Fruit fly (Drosophila melanogaster) whole organism, embryonic: Measurements from ENCODE around the gene CG17777.
A peak's percentile ranks its signal among the peaks of the same experiment; 100 is the strongest.

Experiments
- Bteb2 ChIP-seq: fragments of 200-800 bp; sonication (Bioruptor generic); optimal IDR thresholded peaks from 2 replicates; lab custom pipeline; 2016; ENCODE audit warnings: missing biosample characterization, missing genetic modification characterization
- CG10431 ChIP-seq: fragments of 200-800 bp; sonication (Bioruptor generic); optimal IDR thresholded peaks from 3 replicates; lab custom pipeline; 2018; ENCODE audit warnings: missing biosample characterization, mild to moderate bottlenecking, missing genetic modification characterization
- CG10959 ChIP-seq: fragments of 200-800 bp; sonication (Bioruptor generic); IDR thresholded peaks from 2 replicates; pipeline ENCODE4 v1.3.6; 2022; ENCODE audit warnings: missing biosample characterization, missing genetic modification characterization
- CG12104 ChIP-seq: fragments of 200-800 bp; sonication (Bioruptor generic); optimal IDR thresholded peaks from 3 replicates; lab custom pipeline; 2016; ENCODE audit warnings: missing biosample characterization, missing genetic modification characterization
- CG12236 ChIP-seq: fragments of 200-800 bp; sonication (Bioruptor generic); optimal IDR thresholded peaks from 2 replicates; lab custom pipeline; 2016; ENCODE audit warnings: missing biosample characterization, missing genetic modification characterization
- CG13123 ChIP-seq: fragments of 200-800 bp; sonication (Bioruptor generic); optimal IDR thresholded peaks from 2 replicates; lab custom pipeline; 2016; ENCODE audit warnings: missing biosample characterization, missing genetic modification characterization
- CG17361 ChIP-seq: fragments of 200-800 bp; sonication (Bioruptor generic); IDR thresholded peaks from 3 replicates; pipeline ENCODE4 v1.3.6; 2022; ENCODE audit warnings: missing biosample characterization, missing genetic modification characterization
- CG2712 ChIP-seq: fragments of 200-800 bp; optimal IDR thresholded peaks from 3 replicates; lab custom pipeline; 2019; ENCODE audit warnings: missing biosample characterization, mild to moderate bottlenecking, missing genetic modification characterization, moderate library complexity
- CG4707 ChIP-seq: fragments of 200-800 bp; sonication (Bioruptor generic); optimal IDR thresholded peaks from 2 replicates; lab custom pipeline; 2018; ENCODE audit warnings: missing biosample characterization, mild to moderate bottlenecking, missing genetic modification characterization, moderate library complexity
- CG6854 ChIP-seq: fragments of 200-800 bp; sonication (Bioruptor generic); optimal IDR thresholded peaks from 3 replicates; lab custom pipeline; 2017; ENCODE audit warnings: missing biosample characterization, mild to moderate bottlenecking, missing genetic modification characterization
- CG7357 ChIP-seq: fragments of 200-800 bp; sonication (Bioruptor generic); IDR thresholded peaks from 3 replicates; pipeline ENCODE4 v1.3.6; 2022; ENCODE audit warnings: missing biosample characterization, missing genetic modification characterization
- CG8478 ChIP-seq: fragments of >200 bp; optimal IDR thresholded peaks from 2 replicates; lab custom pipeline; 2018
- CG8944 ChIP-seq: fragments of 200-800 bp; sonication (Bioruptor generic); optimal IDR thresholded peaks from 3 replicates; lab custom pipeline; 2016; ENCODE audit warnings: missing biosample characterization, missing genetic modification characterization
- CG9215 ChIP-seq: fragments of 200-800 bp; sonication (Bioruptor generic); IDR thresholded peaks from 2 replicates; pipeline ENCODE4 v1.3.6; 2022; ENCODE audit warnings: missing biosample characterization, missing genetic modification characterization
- Dll ChIP-seq: fragments of 200-800 bp; sonication (Bioruptor generic); IDR thresholded peaks from 4 replicates; pipeline ENCODE4 v1.3.6; 2022; ENCODE audit warnings: missing biosample characterization, missing genetic modification characterization; ENCODE audit not compliant: partially characterized antibody
- Dp ChIP-seq: fragments of 200-800 bp; sonication (Bioruptor generic); optimal IDR thresholded peaks from 2 replicates; lab custom pipeline; 2018; ENCODE audit warnings: missing biosample characterization, mild to moderate bottlenecking, missing genetic modification characterization, moderate library complexity
- Elba2 ChIP-seq: fragments of 200-800 bp; sonication (Bioruptor generic); optimal IDR thresholded peaks from 3 replicates; lab custom pipeline; 2016; ENCODE audit warnings: missing biosample characterization, missing genetic modification characterization
- Fer1 ChIP-seq: fragments of 200-800 bp; sonication (Bioruptor generic); optimal IDR thresholded peaks from 2 replicates; lab custom pipeline; 2017; ENCODE audit warnings: missing biosample characterization, mild to moderate bottlenecking, missing genetic modification characterization
- HLH4C ChIP-seq: fragments of 200-800 bp; sonication (Bioruptor generic); IDR thresholded peaks from 3 replicates; pipeline ENCODE4 v1.3.6; 2022; ENCODE audit warnings: missing biosample characterization, missing genetic modification characterization; ENCODE audit not compliant: partially characterized antibody
- HmgD ChIP-seq: fragments of 200-800 bp; sonication (Bioruptor generic); optimal IDR thresholded peaks from 3 replicates; lab custom pipeline; 2016; ENCODE audit warnings: missing biosample characterization, missing genetic modification characterization
- Kr ChIP-seq: fragments of 200-800 bp; sonication (Bioruptor generic); optimal IDR thresholded peaks from 2 replicates; lab custom pipeline; 2017; ENCODE audit warnings: missing biosample characterization, mild to moderate bottlenecking, missing genetic modification characterization
- Mad ChIP-seq: fragments of 200-800 bp; sonication (Bioruptor generic); optimal IDR thresholded peaks from 2 replicates; lab custom pipeline; 2016; ENCODE audit warnings: missing biosample characterization, missing genetic modification characterization
- PHDP ChIP-seq: fragments of 200-800 bp; sonication (Bioruptor generic); optimal IDR thresholded peaks from 3 replicates; lab custom pipeline; 2018; ENCODE audit warnings: missing biosample characterization, mild to moderate bottlenecking, missing genetic modification characterization, moderate library complexity
- Ravus ChIP-seq: fragments of 200-800 bp; sonication (Bioruptor generic); IDR thresholded peaks from 2 replicates; pipeline ENCODE4 v1.3.6; 2022; ENCODE audit warnings: missing biosample characterization, missing genetic modification characterization
- Side ChIP-seq: fragments of 200-800 bp; sonication (Bioruptor generic); optimal IDR thresholded peaks from 2 replicates; lab custom pipeline; 2016; ENCODE audit warnings: missing biosample characterization, missing genetic modification characterization
- YL-1 ChIP-seq: fragments of 200-800 bp; sonication (Bioruptor generic); optimal IDR thresholded peaks from 3 replicates; lab custom pipeline; 2017; ENCODE audit warnings: missing biosample characterization, mild to moderate bottlenecking, missing genetic modification characterization
- ab ChIP-seq: fragments of 200-800 bp; sonication (Bioruptor generic); optimal IDR thresholded peaks from 2 replicates; lab custom pipeline; 2016; ENCODE audit warnings: missing biosample characterization, missing genetic modification characterization
- abd-A ChIP-seq: fragments of 200-800 bp; sonication (Bioruptor generic); optimal IDR thresholded peaks from 3 replicates; lab custom pipeline; 2019; ENCODE audit warnings: missing biosample characterization, mild to moderate bottlenecking, missing genetic modification characterization, moderate library complexity
- al ChIP-seq: fragments of 200-800 bp; sonication (Bioruptor generic); IDR thresholded peaks from 2 replicates; pipeline ENCODE4 v1.3.6; 2022; ENCODE audit warnings: missing biosample characterization, missing genetic modification characterization
- br ChIP-seq: fragments of >200 bp; optimal IDR thresholded peaks from 2 replicates; lab custom pipeline; 2017
- cg ChIP-seq: fragments of 200-800 bp; sonication (Bioruptor generic); optimal IDR thresholded peaks from 3 replicates; lab custom pipeline; 2019; ENCODE audit warnings: missing biosample characterization, mild to moderate bottlenecking, missing genetic modification characterization, moderate library complexity
- ci ChIP-seq: fragments of 200-800 bp; sonication (Bioruptor generic); IDR thresholded peaks from 3 replicates; pipeline ENCODE4 v1.3.6; 2022; ENCODE audit warnings: missing biosample characterization, missing genetic modification characterization
- danr ChIP-seq: fragments of 200-800 bp; sonication (Bioruptor generic); IDR thresholded peaks from 2 replicates; pipeline ENCODE4 v1.3.6; 2022; ENCODE audit warnings: missing biosample characterization, missing genetic modification characterization
- emc ChIP-seq: fragments of 200-800 bp; sonication (Bioruptor generic); optimal IDR thresholded peaks from 2 replicates; lab custom pipeline; 2016; ENCODE audit warnings: missing biosample characterization, missing genetic modification characterization
- gce ChIP-seq: fragments of 200-800 bp; sonication (Bioruptor generic); IDR thresholded peaks from 3 replicates; pipeline ENCODE4 v1.3.6; 2022; ENCODE audit warnings: missing biosample characterization, missing genetic modification characterization
- gro ChIP-seq: fragments of 200-800 bp; sonication (Bioruptor generic); optimal IDR thresholded peaks from 2 replicates; lab custom pipeline; 2016; ENCODE audit warnings: missing biosample characterization, missing genetic modification characterization
- gsb-n ChIP-seq: fragments of 200-800 bp; sonication (Bioruptor generic); optimal IDR thresholded peaks from 3 replicates; lab custom pipeline; 2018; ENCODE audit warnings: missing biosample characterization, mild to moderate bottlenecking, missing genetic modification characterization
- jing ChIP-seq: fragments of 200-800 bp; sonication (Bioruptor generic); optimal IDR thresholded peaks from 2 replicates; lab custom pipeline; 2018; ENCODE audit warnings: missing biosample characterization, mild to moderate bottlenecking, missing genetic modification characterization
- jumu ChIP-seq: fragments of 200-800 bp; sonication (Bioruptor generic); optimal IDR thresholded peaks from 3 replicates; lab custom pipeline; 2016; ENCODE audit warnings: missing biosample characterization, missing genetic modification characterization
- ken ChIP-seq: fragments of 200-800 bp; sonication (Bioruptor generic); IDR thresholded peaks from 3 replicates; pipeline ENCODE4 v1.3.6; 2022; ENCODE audit warnings: missing biosample characterization, missing genetic modification characterization
- knrl ChIP-seq: fragments of 200-800 bp; sonication (Bioruptor generic); IDR thresholded peaks from 3 replicates; pipeline ENCODE4 v1.3.6; 2022; ENCODE audit warnings: missing biosample characterization, missing genetic modification characterization; ENCODE audit not compliant: partially characterized antibody
- mirr ChIP-seq: fragments of 200-800 bp; sonication (Bioruptor generic); optimal IDR thresholded peaks from 3 replicates; lab custom pipeline; 2018; ENCODE audit warnings: missing biosample characterization, mild to moderate bottlenecking, missing genetic modification characterization
- phol ChIP-seq: fragments of 200-800 bp; sonication (Bioruptor generic); optimal IDR thresholded peaks from 3 replicates; lab custom pipeline; 2018; ENCODE audit warnings: missing biosample characterization, mild to moderate bottlenecking, missing genetic modification characterization, moderate library complexity
- prd ChIP-seq, 3 experiments: fragments of >200 bp in 2 of 3; fragments of 200-800 bp in 1 of 3; sonication (Bioruptor generic) in 1 of 3; optimal IDR thresholded peaks in 2 of 3; IDR thresholded peaks in 1 of 3; 2 replicates in 2 of 3; 3 replicates in 1 of 3; pipeline versions ENCODE4 v1.3.6 to Lab custom; 2017 to 2022; ENCODE audit warnings: missing biosample characterization in 1 of 3, missing genetic modification characterization in 1 of 3
- ro ChIP-seq: fragments of 200-800 bp; sonication (Bioruptor generic); IDR thresholded peaks from 2 replicates; pipeline ENCODE4 v1.3.6; 2022; ENCODE audit warnings: missing biosample characterization, missing genetic modification characterization
- scrt ChIP-seq: fragments of 200-800 bp; sonication (Bioruptor generic); optimal IDR thresholded peaks from 2 replicates; lab custom pipeline; 2018; ENCODE audit warnings: missing biosample characterization, mild to moderate bottlenecking, missing genetic modification characterization, moderate library complexity
- seq ChIP-seq: fragments of 200-800 bp; sonication (Bioruptor generic); IDR thresholded peaks from 2 replicates; pipeline ENCODE4 v1.3.6; 2022; ENCODE audit warnings: missing biosample characterization, missing genetic modification characterization
- slbo ChIP-seq: fragments of 200-800 bp; sonication (Bioruptor generic); IDR thresholded peaks from 2 replicates; pipeline ENCODE4 v1.3.6; 2022; ENCODE audit warnings: missing biosample characterization, missing genetic modification characterization
- sr ChIP-seq: fragments of 200-800 bp; sonication (Bioruptor generic); IDR thresholded peaks from 3 replicates; pipeline ENCODE4 v1.3.6; 2022; ENCODE audit warnings: missing biosample characterization, missing genetic modification characterization
- trh ChIP-seq: fragments of 200-800 bp; sonication (Bioruptor generic); optimal IDR thresholded peaks from 2 replicates; lab custom pipeline; 2016; ENCODE audit warnings: missing biosample characterization, missing genetic modification characterization
- vvl ChIP-seq: fragments of 200-800 bp; sonication (Bioruptor generic); IDR thresholded peaks from 2 replicates; pipeline ENCODE4 v1.3.6; 2022; ENCODE audit warnings: missing biosample characterization, missing genetic modification characterization
- zen ChIP-seq: fragments of 200-800 bp; sonication (Bioruptor generic); optimal IDR thresholded peaks from 3 replicates; lab custom pipeline; 2018; ENCODE audit warnings: missing biosample characterization, mild to moderate bottlenecking, missing genetic modification characterization, moderate library complexity
- zfh1 ChIP-seq: fragments of 200-800 bp; sonication (Bioruptor generic); IDR thresholded peaks from 3 replicates; pipeline ENCODE4 v1.3.6; 2022; ENCODE audit warnings: missing biosample characterization, missing genetic modification characterization

CG17777 gene

DNA sequence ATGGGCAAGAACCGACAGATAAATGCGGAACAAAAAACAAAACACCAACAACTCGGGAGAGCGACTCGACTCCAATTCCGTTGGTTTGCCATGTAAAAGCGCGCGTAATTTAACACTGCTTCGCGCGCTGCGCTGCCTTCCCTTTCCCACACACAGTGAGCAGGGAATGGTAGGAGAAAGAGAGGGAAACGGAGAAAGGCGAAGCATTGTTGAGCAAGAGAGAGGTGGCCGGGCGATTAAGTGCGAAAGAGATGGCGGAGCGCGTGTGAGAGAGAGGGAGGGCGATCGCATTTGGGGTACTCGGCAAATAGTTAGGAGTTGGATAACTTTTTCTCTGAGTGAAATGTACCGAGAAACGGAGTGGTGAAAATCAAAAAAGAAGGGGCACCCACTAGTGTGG is 30.8 kb upstream of the CG17777 start (continued):
- no peak for TF ChIP-seq abd-A (tag; lab: Kevin White, UChicago)
- no peak for TF ChIP-seq CG8944 (GFP tag; lab: Kevin White, UChicago)
- TF ChIP-seq CG6854: no peak
- TF ChIP-seq CG4707: no peak
- peak; percentile 65 for TF ChIP-seq Dp (GFP tag; lab: Kevin White, UChicago)
- no peak for TF ChIP-seq prd (optimal IDR thresholded peaks at IDR 0.05; lab: Kevin White, UChicago)
- no peak for TF ChIP-seq prd (GFP tag; IDR thresholded peaks at IDR 0.05; lab: Robert Waterston, UW)
- TF ChIP-seq CG10431: peak; percentile 99
- no peak for TF ChIP-seq scrt
- no peak for TF ChIP-seq gce (GFP tag; lab: Robert Waterston, UW)
- TF ChIP-seq mirr (GFP tag; lab: Kevin White, UChicago): no peak
- peak; percentile 18 for TF ChIP-seq Fer1
- no peak for TF ChIP-seq CG17361 (GFP tag; lab: Robert Waterston, UW)
- TF ChIP-seq YL-1 (GFP tag; lab: Kevin White, UChicago): peak; percentile 32
- TF ChIP-seq Dll (GFP tag; lab: Robert Waterston, UW): 0 out of 4 replicates have a peak, but pooled peaks have one; percentile 22
- TF ChIP-seq CG8478: peak; percentile 88
- peak; percentile 59 for TF ChIP-seq cg
- TF ChIP-seq al (GFP tag; lab: Robert Waterston, UW): no peak
- TF ChIP-seq seq: no peak
- TF ChIP-seq HmgD: peak; percentile 52
- no peak for TF ChIP-seq ken (GFP tag; lab: Robert Waterston, UW)
- TF ChIP-seq sr (GFP tag; lab: Robert Waterston, UW): no peak
- TF ChIP-seq vvl (GFP tag; lab: Robert Waterston, UW): peak; percentile 36; the same call in 1 of the 2 replicates
- TF ChIP-seq Bteb2 (GFP tag; lab: Kevin White, UChicago): no peak
- TF ChIP-seq Side (GFP tag; lab: Kevin White, UChicago): no peak
- TF ChIP-seq Kr (GFP tag; lab: Kevin White, UChicago): no peak
- TF ChIP-seq trh (GFP tag; lab: Kevin White, UChicago): no peak
- TF ChIP-seq CG10959 (GFP tag; lab: Robert Waterston, UW): no peak
- no peak for TF ChIP-seq gsb-n (tag; lab: Kevin White, UChicago)
- no peak for TF ChIP-seq danr (GFP tag; lab: Robert Waterston, UW)
- TF ChIP-seq Ravus (GFP tag; lab: Robert Waterston, UW): no peak
- TF ChIP-seq Mad (GFP tag; lab: Kevin White, UChicago): no peak
- TF ChIP-seq CG2712 (tag; lab: Kevin White, UChicago): peak; percentile 30
- TF ChIP-seq ci (GFP tag; lab: Robert Waterston, UW): peak; percentile 62
- no peak for TF ChIP-seq PHDP
- no peak for TF ChIP-seq knrl
- no peak for TF ChIP-seq HLH4C (GFP tag; lab: Robert Waterston, UW)
- TF ChIP-seq CG7357: no peak
- TF ChIP-seq CG13123: no peak
- no peak for TF ChIP-seq ab
- no peak for TF ChIP-seq CG9215 (GFP tag; lab: Robert Waterston, UW)
- no peak for TF ChIP-seq phol (tag; lab: Kevin White, UChicago)
- no peak for TF ChIP-seq gro (GFP tag; lab: Kevin White, UChicago)
- TF ChIP-seq br (lab: Kevin White, UChicago): no peak
- peak; percentile 41 for TF ChIP-seq slbo
- TF ChIP-seq zen (tag; lab: Kevin White, UChicago): no peak
- peak; percentile 28 for TF ChIP-seq Elba2
- no peak for TF ChIP-seq zfh1 (GFP tag; lab: Robert Waterston, UW)
- no peak for TF ChIP-seq CG12104 (GFP tag; lab: Kevin White, UChicago)
- TF ChIP-seq jumu (GFP tag; lab: Kevin White, UChicago): no peak
- TF ChIP-seq ro (GFP tag; lab: Robert Waterston, UW): no peak
- TF ChIP-seq jing (GFP tag; lab: Kevin White, UChicago): no peak
- TF ChIP-seq emc (GFP tag; lab: Kevin White, UChicago): no peak
- TF ChIP-seq CG12236 (GFP tag; lab: Kevin White, UChicago): no peak
